Worm (Caenorhabditis elegans) whole organism, L2 larva: Measurements from ENCODE around the gene che-2.

ENCODE experiments used
- C34F6.9 ChIP-seq: fragments of 150-350 bp; optimal IDR thresholded peaks from 2 replicates; lab custom pipeline; 2014; ENCODE audit warnings: missing biosample characterization, missing genetic modification characterization
- F13H6.1 ChIP-seq: sonication (generic microtip); optimal IDR thresholded peaks from 2 replicates; lab custom pipeline; 2016; ENCODE audit warnings: missing genetic modification characterization, missing compliant biosample characterization
- R02D3.7 ChIP-seq: fragments of 150-350 bp; optimal IDR thresholded peaks from 2 replicates; lab custom pipeline; 2014; ENCODE audit warnings: missing biosample characterization, missing genetic modification characterization
- Y55F3AM.14 ChIP-seq: fragments of 200-800 bp; sonication (Bioruptor generic); optimal IDR thresholded peaks from 2 replicates; lab custom pipeline; 2018; ENCODE audit warnings: mild to moderate bottlenecking, missing genetic modification characterization, missing compliant biosample characterization
- ZK546.5 ChIP-seq: sonication (generic microtip); optimal IDR thresholded peaks from 2 replicates; lab custom pipeline; 2017; ENCODE audit warnings: missing biosample characterization, missing genetic modification characterization
- alr-1 ChIP-seq: fragments of 150-350 bp; optimal IDR thresholded peaks from 2 replicates; lab custom pipeline; 2014; ENCODE audit warnings: missing biosample characterization, missing genetic modification characterization
- aly-2 ChIP-seq: fragments of 150-350 bp; optimal IDR thresholded peaks from 2 replicates; lab custom pipeline; 2014; ENCODE audit warnings: missing biosample characterization, missing genetic modification characterization
- ama-1 ChIP-seq: fragments of 150-350 bp; optimal IDR thresholded peaks from 2 replicates; lab custom pipeline; 2018; ENCODE audit warnings: inconsistent platforms
- blmp-1 ChIP-seq: sonication (generic microtip); optimal IDR thresholded peaks from 2 replicates; lab custom pipeline; 2017; ENCODE audit warnings: missing genetic modification characterization, mild to moderate bottlenecking, missing compliant biosample characterization, antibody characterized with exemption, moderate library complexity; ENCODE audit not compliant: insufficient read depth
- ceh-16 ChIP-seq: fragments of 150-350 bp; optimal IDR thresholded peaks from 2 replicates; lab custom pipeline; 2014; ENCODE audit warnings: missing biosample characterization, missing genetic modification characterization
- ceh-82 ChIP-seq: fragments of 150-350 bp; optimal IDR thresholded peaks from 2 replicates; lab custom pipeline; 2014; ENCODE audit warnings: missing biosample characterization, missing genetic modification characterization
- crh-2 ChIP-seq: sonication (generic microtip); optimal IDR thresholded peaks from 2 replicates; lab custom pipeline; 2017; ENCODE audit warnings: missing biosample characterization, missing genetic modification characterization
- dmd-4 ChIP-seq: sonication (generic microtip); optimal IDR thresholded peaks from 2 replicates; lab custom pipeline; 2017; ENCODE audit warnings: missing biosample characterization, missing genetic modification characterization
- egl-27 ChIP-seq: sonication (generic microtip); optimal IDR thresholded peaks from 3 replicates; lab custom pipeline; 2017; ENCODE audit warnings: missing biosample characterization, missing genetic modification reagents, missing genetic modification characterization
- elt-1 ChIP-seq: fragments of 150-350 bp; optimal IDR thresholded peaks from 2 replicates; lab custom pipeline; 2014; ENCODE audit warnings: missing biosample characterization, missing genetic modification characterization
- elt-3 ChIP-seq: sonication (generic microtip); optimal IDR thresholded peaks from 2 replicates; lab custom pipeline; 2017; ENCODE audit warnings: missing biosample characterization, missing genetic modification characterization
- fos-1 ChIP-seq: fragments of 150-350 bp; optimal IDR thresholded peaks from 2 replicates; lab custom pipeline; 2014; ENCODE audit warnings: missing biosample characterization, missing genetic modification characterization
- gmeb-1 ChIP-seq: fragments of 150-350 bp; optimal IDR thresholded peaks from 2 replicates; lab custom pipeline; 2014; ENCODE audit warnings: missing biosample characterization, missing genetic modification characterization
- lin-11 ChIP-seq: fragments of 150-350 bp; sonication (generic microtip); optimal IDR thresholded peaks from 2 replicates; lab custom pipeline; 2014; ENCODE audit warnings: missing biosample characterization, missing genetic modification characterization, inconsistent platforms, mixed read lengths
- lin-13 ChIP-seq: fragments of 150-350 bp; optimal IDR thresholded peaks from 2 replicates; lab custom pipeline; 2014; ENCODE audit warnings: missing biosample characterization, missing genetic modification reagents, missing genetic modification characterization
- lin-39 ChIP-seq: fragments of 150-350 bp; optimal IDR thresholded peaks from 2 replicates; lab custom pipeline; 2014; ENCODE audit warnings: missing biosample characterization, missing genetic modification reagents, missing genetic modification characterization
- lsy-2 ChIP-seq, 2 experiments: fragments of 150-350 bp in 1 of 2; sonication (generic microtip) in 1 of 2; optimal IDR thresholded peaks; 2 replicates each; lab custom pipeline; 2014 to 2017; ENCODE audit warnings: missing biosample characterization in 2 of 2, missing genetic modification characterization in 2 of 2
- mab-5 ChIP-seq: fragments of 150-350 bp; optimal IDR thresholded peaks from 2 replicates; lab custom pipeline; 2014; ENCODE audit warnings: missing biosample characterization, missing genetic modification characterization
- mbf-1 ChIP-seq: sonication (generic microtip); optimal IDR thresholded peaks from 2 replicates; lab custom pipeline; 2017; ENCODE audit warnings: missing biosample characterization, missing genetic modification characterization
- mdl-1 ChIP-seq, 2 experiments: fragments of 150-350 bp in 1 of 2; sonication (generic microtip) in 1 of 2; optimal IDR thresholded peaks; 2 replicates each; lab custom pipeline; 2017; ENCODE audit warnings: missing biosample characterization in 2 of 2, missing genetic modification characterization in 2 of 2
- nhr-10 ChIP-seq: sonication (generic microtip); optimal IDR thresholded peaks from 2 replicates; lab custom pipeline; 2017; ENCODE audit warnings: missing biosample characterization, missing genetic modification characterization
- nhr-11 ChIP-seq: fragments of 150-350 bp; optimal IDR thresholded peaks from 2 replicates; lab custom pipeline; 2014; ENCODE audit warnings: missing biosample characterization, missing genetic modification characterization
- nhr-12 ChIP-seq: fragments of 150-350 bp; optimal IDR thresholded peaks from 2 replicates; lab custom pipeline; 2014; ENCODE audit warnings: missing biosample characterization, missing genetic modification characterization
- nhr-129 ChIP-seq: fragments of 150-350 bp; optimal IDR thresholded peaks from 2 replicates; lab custom pipeline; 2014; ENCODE audit warnings: missing biosample characterization, missing genetic modification characterization
- nhr-21 ChIP-seq: fragments of 150-350 bp; optimal IDR thresholded peaks from 2 replicates; lab custom pipeline; 2014; ENCODE audit warnings: missing biosample characterization, missing genetic modification characterization
- nhr-23 ChIP-seq: fragments of 150-350 bp; optimal IDR thresholded peaks from 2 replicates; lab custom pipeline; 2014; ENCODE audit warnings: missing biosample characterization, missing genetic modification reagents, missing genetic modification characterization
- nhr-237 ChIP-seq: fragments of 150-350 bp; optimal IDR thresholded peaks from 2 replicates; lab custom pipeline; 2014; ENCODE audit warnings: missing biosample characterization, missing genetic modification characterization
- nhr-25 ChIP-seq: fragments of 150-350 bp; sonication (generic microtip); optimal IDR thresholded peaks from 3 replicates; lab custom pipeline; 2014; ENCODE audit warnings: missing biosample characterization, missing genetic modification characterization
- nhr-6 ChIP-seq: fragments of 150-350 bp; optimal IDR thresholded peaks from 2 replicates; lab custom pipeline; 2014; ENCODE audit warnings: missing biosample characterization, missing genetic modification characterization
- nhr-77 ChIP-seq: fragments of 150-350 bp; optimal IDR thresholded peaks from 2 replicates; lab custom pipeline; 2014; ENCODE audit warnings: missing biosample characterization, missing genetic modification characterization
- peb-1 ChIP-seq: fragments of 150-350 bp; optimal IDR thresholded peaks from 2 replicates; lab custom pipeline; 2014; ENCODE audit warnings: missing biosample characterization, missing genetic modification characterization
- sem-4 ChIP-seq: fragments of 150-350 bp; optimal IDR thresholded peaks from 2 replicates; lab custom pipeline; 2014; ENCODE audit warnings: missing biosample characterization, missing genetic modification reagents, missing genetic modification characterization
- skn-1 ChIP-seq: sonication (generic microtip); optimal IDR thresholded peaks from 2 replicates; lab custom pipeline; 2017; ENCODE audit warnings: missing biosample characterization, missing genetic modification characterization
- sma-3 ChIP-seq: sonication (generic microtip); optimal IDR thresholded peaks from 2 replicates; lab custom pipeline; 2016; ENCODE audit warnings: missing genetic modification reagents, missing genetic modification characterization, missing compliant biosample characterization
- sma-9 ChIP-seq, 2 experiments: fragments of 150-350 bp in 1 of 2; sonication (generic microtip) in 1 of 2; optimal IDR thresholded peaks; 2 replicates each; lab custom pipeline; 2014 to 2016; ENCODE audit warnings: missing genetic modification characterization in 2 of 2, mild to moderate bottlenecking in 1 of 2, missing biosample characterization in 1 of 2, missing compliant biosample characterization in 1 of 2, missing genetic modification reagents in 1 of 2, moderate library complexity in 1 of 2
- snpc-4 ChIP-seq: fragments of 150-350 bp; optimal IDR thresholded peaks from 2 replicates; lab custom pipeline; 2014; ENCODE audit warnings: missing biosample characterization, missing genetic modification characterization
- unc-39 ChIP-seq: fragments of 150-350 bp; optimal IDR thresholded peaks from 2 replicates; lab custom pipeline; 2014; ENCODE audit warnings: missing biosample characterization, missing genetic modification characterization
- unc-55 ChIP-seq: fragments of 150-350 bp; sonication (generic microtip); optimal IDR thresholded peaks from 3 replicates; lab custom pipeline; 2014; ENCODE audit warnings: missing biosample characterization, missing genetic modification reagents, missing genetic modification characterization
- unc-62 ChIP-seq: fragments of 150-350 bp; optimal IDR thresholded peaks from 2 replicates; lab custom pipeline; 2014; ENCODE audit warnings: missing biosample characterization, missing genetic modification reagents, missing genetic modification characterization
- zag-1 ChIP-seq: fragments of 150-350 bp; optimal IDR thresholded peaks from 2 replicates; lab custom pipeline; 2014; ENCODE audit warnings: missing biosample characterization, missing genetic modification characterization
- ztf-1 ChIP-seq: fragments of 200-800 bp; sonication (Bioruptor generic); conservative IDR thresholded peaks from 2 replicates; pipeline ENCODE4 v1.3.6; 2022; ENCODE audit warnings: missing genetic modification characterization, missing compliant biosample characterization
- ztf-11 ChIP-seq: sonication (generic microtip); optimal IDR thresholded peaks from 2 replicates; lab custom pipeline; 2017; ENCODE audit warnings: missing biosample characterization, missing genetic modification characterization
- ztf-4 ChIP-seq: fragments of 150-350 bp; optimal IDR thresholded peaks from 2 replicates; lab custom pipeline; 2014; ENCODE audit warnings: missing biosample characterization, missing genetic modification characterization

che-2 gene

ce11 chrX:489635-490105 lies 8.4 kb downstream of the che-2 start, which contains the start of gene egl-17:
egl-17 (plus strand) TSS chrX:489685.
- TF ChIP-seq zag-1 (tag; lab: Kevin White, UChicago) (peak; percentile 48), ceh-16 (tag; lab: Kevin White, UChicago) (no peak), elt-1 (tag; lab: Kevin White, UChicago) (no peak), unc-62 (GFP tag; lab: Kevin White, UChicago) (no peak), ztf-4 (tag; lab: Kevin White, UChicago) (no peak), snpc-4 (tag; lab: Kevin White, UChicago) (no peak), ztf-11 (no peak), alr-1 (no peak), dmd-4 (tag; lab: Kevin White, UChicago) (peak; percentile 1), C34F6.9 (tag; lab: Kevin White, UChicago) (peak; percentile 58), R02D3.7 (tag; lab: Kevin White, UChicago) (no peak), mdl-1 (tag; optimal IDR thresholded peaks at IDR 0.05; lab: Kevin White, UChicago) (peak in 1 of 2 experiments; percentile 42), mbf-1 (tag; lab: Kevin White, UChicago) (no peak), sem-4 (tag; lab: Kevin White, UChicago) (peak; percentile 16), lin-39 (tag; lab: Kevin White, UChicago) (no peak), nhr-23 (tag; lab: Kevin White, UChicago) (no peak), egl-27 (tag; lab: Kevin White, UChicago) (peak; percentile 49), unc-39 (tag; lab: Kevin White, UChicago) (no peak), aly-2 (tag; lab: Kevin White, UChicago) (no peak), nhr-10 (tag; lab: Kevin White, UChicago) (no peak), ceh-82 (tag; lab: Kevin White, UChicago) (no peak), lin-13 (GFP tag; lab: Kevin White, UChicago) (peak; percentile 52), ama-1 (lab: Kevin White, UChicago) (no peak), sma-3 (peak; percentile 74), skn-1 (tag; lab: Kevin White, UChicago) (peak; percentile 56), ztf-1 (GFP tag; lab: Robert Waterston, UW) (no peak), nhr-21 (tag; lab: Kevin White, UChicago) (peak; percentile 61), elt-3 (tag; lab: Kevin White, UChicago) (no peak), sma-9 (GFP tag; optimal IDR thresholded peaks at IDR 0.05; lab: Kevin White, UChicago) (peak; percentile 69), sma-9 (tag; optimal IDR thresholded peaks at IDR 0.05; lab: Kevin White, UChicago) (no peak), nhr-11 (no peak), F13H6.1 (peak; percentile 56), gmeb-1 (tag; lab: Kevin White, UChicago) (peak; percentile 66), lsy-2 (tag; optimal IDR thresholded peaks at IDR 0.05; lab: Kevin White, UChicago) (peak in 1 of 2 experiments; percentile 43), nhr-129 (tag; lab: Kevin White, UChicago) (peak; percentile 82), blmp-1 (tag; lab: Kevin White, UChicago) (no peak), peb-1 (no peak), fos-1 (tag; lab: Kevin White, UChicago) (peak; percentile 75), nhr-6 (peak; percentile 20), crh-2 (tag; lab: Kevin White, UChicago) (peak; percentile 71), unc-55 (GFP tag; lab: Kevin White, UChicago) (peak; percentile 66), nhr-25 (tag; lab: Kevin White, UChicago) (peak; percentile 34), nhr-12 (no peak), ZK546.5 (tag; lab: Kevin White, UChicago) (no peak), lin-11 (peak; percentile 47), mab-5 (no peak), nhr-77 (tag; lab: Kevin White, UChicago) (no peak), nhr-237 (tag; lab: Kevin White, UChicago) (no peak), Y55F3AM.14 (GFP tag; lab: Kevin White, UChicago) (peak; percentile 59)
